Fruit fly (Drosophila melanogaster): Measurements from ENCODE around the gene PLCXD.

DNA sequence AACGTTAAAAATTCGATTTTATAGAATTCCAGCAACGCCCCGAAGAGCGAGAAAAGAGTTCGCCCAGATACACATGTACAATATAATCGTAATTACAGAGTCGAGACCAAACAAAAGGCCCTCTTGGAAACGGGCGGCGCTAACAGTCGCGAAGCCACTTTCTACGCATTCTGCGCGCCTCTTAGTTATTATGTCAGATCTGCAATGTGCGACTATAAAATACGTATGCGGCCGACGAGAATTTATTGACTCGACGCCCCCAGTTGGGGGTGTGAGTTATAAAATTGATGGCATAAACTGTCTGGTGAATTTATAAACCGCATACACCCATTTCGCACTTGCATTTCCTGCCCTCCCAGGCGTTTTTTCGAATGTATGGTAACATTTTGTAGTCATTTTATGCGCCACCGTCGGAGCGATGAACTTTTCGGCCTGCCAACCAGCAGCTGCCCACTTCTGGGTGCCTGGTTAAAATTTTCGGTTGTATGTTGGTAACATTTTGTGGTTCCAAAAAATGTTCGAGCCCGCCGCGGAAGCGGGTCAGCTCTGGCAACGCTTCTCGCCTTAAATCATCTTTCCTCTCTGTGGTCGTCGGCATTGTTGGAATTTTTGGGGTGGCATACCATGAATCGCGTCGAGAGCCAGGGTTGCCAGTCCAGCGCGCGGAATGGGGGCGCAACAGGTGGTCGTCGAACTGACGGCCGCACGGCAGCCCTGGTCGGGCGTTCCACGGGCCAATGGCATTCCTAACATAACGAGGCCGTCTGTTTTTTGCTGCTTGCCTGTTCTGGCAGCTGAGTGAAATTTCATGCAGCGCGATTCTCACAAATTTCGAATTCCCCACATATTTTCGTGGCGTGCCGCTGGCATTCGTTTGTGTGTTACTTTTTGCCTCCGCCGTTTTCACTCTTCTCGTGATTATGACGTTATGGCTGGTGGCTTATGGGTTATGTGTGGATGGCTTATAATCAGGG, 37.2 kb upstream of the PLCXD start:
- no peak for TF ChIP-seq usp (GFP tag; optimal IDR thresholded peaks at IDR 0.05)
- no peak for TF ChIP-seq CG8478 (optimal IDR thresholded peaks at IDR 0.05)
- no peak for TF ChIP-seq pan (optimal IDR thresholded peaks at IDR 0.05)
- peak; percentile 96 to 98 for TF ChIP-seq EcR (GFP tag; optimal IDR thresholded peaks at IDR 0.05)
